Worm (Caenorhabditis elegans) whole organism, young adult: Measurements from ENCODE around the gene F56A11.6.

Experiments used
- B0019.2 ChIP-seq: fragments of 200-800 bp; sonication (Bioruptor generic); conservative IDR thresholded peaks from 2 replicates; pipeline ENCODE4 v1.3.6; 2022; ENCODE audit warnings: missing genetic modification reagents, missing genetic modification characterization, missing compliant biosample characterization
- B0336.3 ChIP-seq: fragments of 200-800 bp; sonication (Bioruptor generic); IDR thresholded peaks from 2 replicates; pipeline ENCODE4 v1.3.6; 2022; ENCODE audit warnings: missing genetic modification characterization, missing compliant biosample characterization
- D2030.7 ChIP-seq: fragments of 200-800 bp; sonication (Bioruptor generic); IDR thresholded peaks from 2 replicates; pipeline ENCODE4 v1.3.6; 2022; ENCODE audit warnings: missing genetic modification reagents, missing genetic modification characterization, missing compliant biosample characterization
- F10E7.11 ChIP-seq: sonication (generic microtip); optimal IDR thresholded peaks from 2 replicates; lab custom pipeline; 2017; ENCODE audit warnings: mild to moderate bottlenecking, missing genetic modification characterization, moderate library complexity, missing compliant biosample characterization
- F23B12.7 ChIP-seq: sonication (generic microtip); optimal IDR thresholded peaks from 2 replicates; lab custom pipeline; 2017; ENCODE audit warnings: missing genetic modification characterization, mild to moderate bottlenecking, missing compliant biosample characterization, antibody characterized with exemption, moderate library complexity; ENCODE audit not compliant: insufficient read depth
- F55B11.4 ChIP-seq: sonication (generic microtip); optimal IDR thresholded peaks from 2 replicates; lab custom pipeline; 2016; ENCODE audit warnings: missing compliant biosample characterization, missing genetic modification characterization, borderline replicate concordance; ENCODE audit not compliant: insufficient read depth
- F57C9.4 ChIP-seq: sonication (generic microtip); optimal IDR thresholded peaks from 2 replicates; lab custom pipeline; 2017; ENCODE audit warnings: mild to moderate bottlenecking, missing genetic modification characterization, missing compliant biosample characterization
- K11D2.4 ChIP-seq: fragments of 200-800 bp; sonication (Bioruptor generic); IDR thresholded peaks from 2 replicates; pipeline ENCODE4 v1.3.6; 2022; ENCODE audit warnings: missing genetic modification reagents, missing genetic modification characterization, missing compliant biosample characterization
- K12H6.12 ChIP-seq: fragments of 200-800 bp; sonication (Bioruptor generic); optimal IDR thresholded peaks from 2 replicates; lab custom pipeline; 2018; ENCODE audit warnings: mild to moderate bottlenecking, missing genetic modification characterization, missing compliant biosample characterization
- T07F8.4 ChIP-seq: sonication (generic microtip); optimal IDR thresholded peaks from 2 replicates; lab custom pipeline; 2016; ENCODE audit warnings: mild to moderate bottlenecking, missing genetic modification characterization, moderate library complexity, missing compliant biosample characterization
- Y56A3A.18 ChIP-seq: fragments of 200-800 bp; sonication (Bioruptor generic); IDR thresholded peaks from 2 replicates; pipeline ENCODE4 v1.3.6; 2022; ENCODE audit warnings: missing genetic modification reagents, missing genetic modification characterization, missing compliant biosample characterization
- athp-1 ChIP-seq: sonication (generic microtip); optimal IDR thresholded peaks from 2 replicates; lab custom pipeline; 2017; ENCODE audit warnings: mild to moderate bottlenecking, missing genetic modification characterization, missing compliant biosample characterization
- bed-1 ChIP-seq: fragments of 200-800 bp; sonication (Bioruptor generic); IDR thresholded peaks from 2 replicates; pipeline ENCODE4 v1.3.6; 2022; ENCODE audit warnings: missing genetic modification reagents, missing genetic modification characterization, missing compliant biosample characterization
- ceh-27 ChIP-seq: fragments of 200-800 bp; sonication (Bioruptor generic); optimal IDR thresholded peaks from 2 replicates; lab custom pipeline; 2018; ENCODE audit warnings: mild to moderate bottlenecking, missing genetic modification characterization, moderate library complexity, missing compliant biosample characterization
- die-1 ChIP-seq: sonication (generic microtip); optimal IDR thresholded peaks from 2 replicates; lab custom pipeline; 2016; ENCODE audit warnings: missing genotype, mild to moderate bottlenecking, missing genetic modification characterization, missing compliant biosample characterization
- dpff-1 ChIP-seq: sonication (generic microtip); optimal IDR thresholded peaks from 2 replicates; lab custom pipeline; 2017; ENCODE audit warnings: mild to moderate bottlenecking, missing genetic modification characterization, missing compliant biosample characterization
- dpl-1 ChIP-seq: fragments of 150-350 bp; optimal IDR thresholded peaks from 2 replicates; lab custom pipeline; 2014; ENCODE audit warnings: missing biosample characterization, missing genetic modification reagents, missing genetic modification characterization
- ekl-4 ChIP-seq: fragments of 200-800 bp; sonication (Bioruptor generic); IDR thresholded peaks from 2 replicates; pipeline ENCODE4 v1.3.6; 2022; ENCODE audit warnings: missing genetic modification reagents, missing genetic modification characterization, missing compliant biosample characterization
- ets-4 ChIP-seq: fragments of 200-800 bp; sonication (Bioruptor generic); optimal IDR thresholded peaks from 2 replicates; lab custom pipeline; 2018; ENCODE audit warnings: mild to moderate bottlenecking, missing genetic modification characterization, missing compliant biosample characterization
- fkh-3 ChIP-seq: sonication (generic microtip); optimal IDR thresholded peaks from 2 replicates; lab custom pipeline; 2016; ENCODE audit warnings: mild to moderate bottlenecking, missing genetic modification characterization, missing compliant biosample characterization
- gei-17 ChIP-seq: fragments of 200-800 bp; sonication (Bioruptor generic); optimal IDR thresholded peaks from 2 replicates; lab custom pipeline; 2018; ENCODE audit warnings: mild to moderate bottlenecking, missing genetic modification characterization, missing compliant biosample characterization
- hmg-1.2 ChIP-seq: fragments of 200-800 bp; sonication (Bioruptor generic); IDR thresholded peaks from 2 replicates; pipeline ENCODE4 v1.3.6; 2022; ENCODE audit warnings: missing genetic modification reagents, missing genetic modification characterization, missing compliant biosample characterization
- let-526 ChIP-seq: fragments of 200-800 bp; sonication (Bioruptor generic); IDR thresholded peaks from 2 replicates; pipeline ENCODE4 v1.3.6; 2022; ENCODE audit warnings: missing genetic modification reagents, missing genetic modification characterization, missing compliant biosample characterization
- let-607 ChIP-seq, 2 experiments: fragments of 200-800 bp in 1 of 2; sonication (Bioruptor generic) in 1 of 2; sonication (generic microtip) in 1 of 2; optimal IDR thresholded peaks; 2 replicates each; lab custom pipeline; 2016 to 2018; ENCODE audit warnings: mild to moderate bottlenecking in 2 of 2, missing compliant biosample characterization in 2 of 2, missing genetic modification characterization in 2 of 2, moderate library complexity in 2 of 2, missing genotype in 1 of 2
- lin-35 ChIP-seq, 3 experiments: fragments of 150-350 bp in 2 of 3; sonication (generic microtip) in 1 of 3; optimal IDR thresholded peaks; 2 replicates each; lab custom pipeline; 2014 to 2018; ENCODE audit warnings: missing biosample characterization in 3 of 3, missing genetic modification characterization in 3 of 3, missing genetic modification reagents in 3 of 3
- lin-40 ChIP-seq: sonication (generic microtip); optimal IDR thresholded peaks from 2 replicates; lab custom pipeline; 2016; ENCODE audit warnings: missing genetic modification characterization, mild to moderate bottlenecking, missing compliant biosample characterization, missing genotype, missing genetic modification reagents
- lin-54 ChIP-seq: fragments of 200-800 bp; sonication (Bioruptor generic); optimal IDR thresholded peaks from 2 replicates; lab custom pipeline; 2018; ENCODE audit warnings: mild to moderate bottlenecking, missing genetic modification characterization, missing compliant biosample characterization
- lsy-27 ChIP-seq: sonication (generic microtip); optimal IDR thresholded peaks from 2 replicates; lab custom pipeline; 2017; ENCODE audit warnings: missing genetic modification characterization, mild to moderate bottlenecking, missing compliant biosample characterization, antibody characterized with exemption, missing genotype, borderline replicate concordance; ENCODE audit not compliant: insufficient read depth
- madf-10 ChIP-seq: sonication (generic microtip); optimal IDR thresholded peaks from 2 replicates; lab custom pipeline; 2016; ENCODE audit warnings: mild to moderate bottlenecking, missing genetic modification characterization, missing compliant biosample characterization
- madf-3 ChIP-seq: fragments of 200-800 bp; sonication (Bioruptor generic); IDR thresholded peaks from 2 replicates; pipeline ENCODE4 v1.3.6; 2022; ENCODE audit warnings: missing genetic modification reagents, missing genetic modification characterization, missing compliant biosample characterization
- mcd-1 ChIP-seq: fragments of 200-800 bp; sonication (Bioruptor generic); IDR thresholded peaks from 2 replicates; pipeline ENCODE4 v1.3.6; 2022; ENCODE audit warnings: missing genetic modification reagents, missing genetic modification characterization, missing compliant biosample characterization
- mes-4 ChIP-seq: sonication (generic microtip); optimal IDR thresholded peaks from 2 replicates; lab custom pipeline; 2016; ENCODE audit warnings: missing genotype, missing genetic modification characterization, missing compliant biosample characterization
- nfyb-1 ChIP-seq: fragments of 200-800 bp; sonication (Bioruptor generic); IDR thresholded peaks from 2 replicates; pipeline ENCODE4 v1.3.6; 2022; ENCODE audit warnings: missing genetic modification reagents, missing genetic modification characterization, missing compliant biosample characterization
- nhr-90 ChIP-seq: sonication (generic microtip); optimal IDR thresholded peaks from 2 replicates; lab custom pipeline; 2016; ENCODE audit warnings: missing genotype, mild to moderate bottlenecking, missing genetic modification characterization, missing compliant biosample characterization
- pbrm-1 ChIP-seq: fragments of 200-800 bp; sonication (Bioruptor generic); IDR thresholded peaks from 2 replicates; pipeline ENCODE4 v1.3.6; 2022; ENCODE audit warnings: missing genetic modification reagents, missing genetic modification characterization, missing compliant biosample characterization
- repo-1 ChIP-seq: sonication (generic microtip); optimal IDR thresholded peaks from 2 replicates; lab custom pipeline; 2017; ENCODE audit warnings: mild to moderate bottlenecking, missing genetic modification characterization, missing compliant biosample characterization
- rpc-1 ChIP-seq, 2 experiments: fragments of 150-350 bp in 1 of 2; sonication (generic microtip) in 1 of 2; optimal IDR thresholded peaks; 2 replicates each; lab custom pipeline; 2014 to 2018; ENCODE audit warnings: missing biosample characterization in 1 of 2, missing genetic modification characterization in 1 of 2, missing genetic modification reagents in 1 of 2, missing genotype in 1 of 2
- snpc-1.1 ChIP-seq: sonication (generic microtip); optimal IDR thresholded peaks from 2 replicates; lab custom pipeline; 2017; ENCODE audit warnings: missing genetic modification characterization, mild to moderate bottlenecking, missing compliant biosample characterization, antibody characterized with exemption, moderate library complexity, missing genotype, missing genetic modification reagents; ENCODE audit not compliant: insufficient read depth
- snpc-4 ChIP-seq, 5 experiments: fragments of 150-350 bp in 1 of 5; sonication (generic microtip) in 4 of 5; optimal IDR thresholded peaks; 2 replicates each; lab custom pipeline; 2014 to 2018; ENCODE audit warnings: missing genetic modification characterization in 5 of 5, missing biosample characterization in 3 of 5, antibody characterized with exemption in 2 of 5, mild to moderate bottlenecking in 2 of 5, missing compliant biosample characterization in 2 of 5, missing genotype in 2 of 5, moderate library complexity in 2 of 5, missing genetic modification reagents in 1 of 5
- tbx-9 ChIP-seq: sonication (generic microtip); optimal IDR thresholded peaks from 2 replicates; lab custom pipeline; 2016; ENCODE audit warnings: borderline replicate concordance, missing genetic modification characterization, inconsistent platforms, missing compliant biosample characterization
- ztf-18 ChIP-seq: sonication (generic microtip); optimal IDR thresholded peaks from 2 replicates; lab custom pipeline; 2016; ENCODE audit warnings: missing genotype, mild to moderate bottlenecking, missing genetic modification characterization, missing compliant biosample characterization
- ztf-6 ChIP-seq: fragments of 200-800 bp; sonication (Bioruptor generic); IDR thresholded peaks from 2 replicates; pipeline ENCODE4 v1.3.6; 2022; ENCODE audit warnings: missing genetic modification reagents, missing genetic modification characterization, missing compliant biosample characterization

Gene F56A11.6

ce11 chrIV:620324-620723 is 38.3 kb upstream of the F56A11.6 start (continued):
- TF ChIP-seq let-526 (GFP tag; lab: Robert Waterston, UW) (0 out of 2 replicates have a peak, but pooled peaks have one; percentile 17), F55B11.4 (tag; lab: Kevin White, UChicago) (no peak), ceh-27 (GFP tag; lab: Kevin White, UChicago) (peak; percentile 63), hmg-1.2 (GFP tag; lab: Robert Waterston, UW) (peak; percentile 70), B0019.2 (GFP tag; lab: Robert Waterston, UW) (peak; percentile 55; the same call in 1 of the 2 replicates), B0336.3 (GFP tag; lab: Robert Waterston, UW) (no peak), K12H6.12 (peak; percentile 13), Y56A3A.18 (GFP tag; lab: Robert Waterston, UW) (0 out of 2 replicates have a peak, but pooled peaks have one; percentile 60), snpc-1.1 (tag; lab: Kevin White, UChicago) (no peak), F10E7.11 (tag; lab: Kevin White, UChicago) (no peak), die-1 (tag; lab: Kevin White, UChicago) (peak; percentile 50), gei-17 (GFP tag; lab: Kevin White, UChicago) (no peak), mcd-1 (GFP tag; lab: Robert Waterston, UW) (peak; percentile 58), mes-4 (tag; lab: Kevin White, UChicago) (peak; percentile 13), snpc-4 (GFP tag; optimal IDR thresholded peaks at IDR 0.05; lab: Kevin White, UChicago) (peak; percentile 7), snpc-4 (tag; optimal IDR thresholded peaks at IDR 0.05; lab: Kevin White, UChicago) (peak in 2 of 4 experiments; percentile 35 to 59), T07F8.4 (peak; percentile 29), madf-3 (GFP tag; lab: Robert Waterston, UW) (no peak), ztf-18 (peak; percentile 39), lin-35 (GFP tag; optimal IDR thresholded peaks at IDR 0.05; lab: Kevin White, UChicago) (peak in 1 of 3 experiments; percentile 65), madf-10 (peak; percentile 44), D2030.7 (GFP tag; lab: Robert Waterston, UW) (peak; percentile 57), ets-4 (GFP tag; lab: Kevin White, UChicago) (no peak), lin-54 (GFP tag; lab: Kevin White, UChicago) (peak; percentile 58), lin-40 (tag; lab: Kevin White, UChicago) (no peak), repo-1 (tag; lab: Kevin White, UChicago) (peak; percentile 55), let-607 (tag; optimal IDR thresholded peaks at IDR 0.05; lab: Kevin White, UChicago) (peak; percentile 12 to 16), dpff-1 (tag; lab: Kevin White, UChicago) (no peak), rpc-1 (optimal IDR thresholded peaks at IDR 0.05; lab: Kevin White, UChicago) (peak; percentile 87), rpc-1 (tag; optimal IDR thresholded peaks at IDR 0.05; lab: Kevin White, UChicago) (peak; percentile 84), athp-1 (tag; lab: Kevin White, UChicago) (no peak), ekl-4 (GFP tag; lab: Robert Waterston, UW) (peak; percentile 39)

ce11 chrIV:619766-620165 is 37.7 kb upstream of the F56A11.6 start:
- TF ChIP-seq lsy-27 (tag; lab: Kevin White, UChicago) (no peak), F23B12.7 (tag; lab: Kevin White, UChicago) (no peak), gei-17 (GFP tag; lab: Kevin White, UChicago) (no peak), ztf-6 (GFP tag; lab: Robert Waterston, UW) (no peak), bed-1 (no peak), nfyb-1 (GFP tag; lab: Robert Waterston, UW) (no peak), fkh-3 (tag; lab: Kevin White, UChicago) (no peak), K11D2.4 (no peak), dpl-1 (no peak), pbrm-1 (no peak), nhr-90 (tag; lab: Kevin White, UChicago) (no peak), tbx-9 (tag; lab: Kevin White, UChicago) (no peak), F57C9.4 (tag; lab: Kevin White, UChicago) (no peak)
